Worm (Caenorhabditis elegans) whole organism, late embryonic: Measurements from ENCODE around the gene srbc-43.

Experiments
- K02D7.2 ChIP-seq: sonication (generic microtip); optimal IDR thresholded peaks from 2 replicates; lab custom pipeline; 2017; ENCODE audit warnings: mild to moderate bottlenecking, missing genetic modification characterization, missing compliant biosample characterization
- npax-4 ChIP-seq: sonication (generic microtip); optimal IDR thresholded peaks from 2 replicates; lab custom pipeline; 2016; ENCODE audit warnings: missing genetic modification characterization, missing compliant biosample characterization
- ttx-3 ChIP-seq: sonication (generic microtip); optimal IDR thresholded peaks from 2 replicates; lab custom pipeline; 2016; ENCODE audit warnings: missing genetic modification reagents, missing genetic modification characterization, missing compliant biosample characterization

DNA sequence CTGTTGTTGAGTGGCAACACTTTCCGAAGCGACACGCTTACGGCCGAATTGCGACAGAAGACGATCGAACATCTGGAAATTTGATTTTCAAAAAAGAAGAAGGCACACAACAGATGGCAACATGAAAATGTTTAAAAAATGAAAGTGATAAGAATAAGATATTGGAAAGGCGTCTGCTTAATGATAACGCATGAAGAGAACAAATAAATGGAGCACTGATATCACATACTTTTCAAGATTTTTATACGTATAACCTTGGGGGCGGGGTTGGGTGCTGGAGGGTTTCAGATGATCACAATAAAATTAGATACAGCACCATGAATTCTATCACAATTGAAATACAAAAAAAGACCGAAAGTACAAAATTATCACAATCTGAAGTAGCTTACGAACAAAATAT lies 45.3 kb downstream of the srbc-43 start, which contains the start of gene C15C8.7:
- TF ChIP-seq npax-4 (tag; lab: Kevin White, UChicago) (no peak), K02D7.2 (tag; lab: Kevin White, UChicago) (no peak), ttx-3 (tag; lab: Kevin White, UChicago) (no peak)
